Worm (Caenorhabditis elegans): ENCODE data around the gene nas-16.

The nas-16 gene

DNA sequence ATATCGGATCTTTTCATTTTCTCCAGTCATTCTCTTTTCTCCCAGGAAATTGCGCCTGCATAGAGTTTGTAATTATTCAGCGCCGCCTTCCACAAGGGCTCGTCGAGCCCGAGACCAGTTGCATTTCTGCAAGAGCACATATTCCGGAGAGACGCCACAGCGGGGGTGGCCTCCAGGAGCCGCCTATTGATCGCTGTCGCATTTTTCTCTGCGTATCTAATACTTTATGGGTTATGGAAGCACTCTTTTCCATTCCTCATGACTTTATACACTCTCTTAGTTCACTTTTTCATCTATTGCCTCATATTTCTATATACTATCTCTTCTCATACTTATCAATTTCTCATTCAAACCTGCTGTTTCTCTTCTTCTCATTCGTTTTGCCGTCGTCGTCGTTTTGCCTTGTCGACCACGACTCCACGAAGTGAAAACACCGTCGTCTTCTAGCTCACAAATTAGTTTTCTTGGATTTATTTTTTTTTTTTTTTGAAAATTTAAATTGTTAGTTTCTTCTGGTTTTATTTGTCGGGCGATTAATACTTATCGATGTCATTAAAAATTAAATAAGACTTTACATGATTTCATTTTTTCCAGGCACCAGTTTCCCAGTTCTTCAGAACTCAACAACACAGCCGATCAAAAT, 16.8 kb upstream of the nas-16 start, which contains the start of gene cnb-1 (continued):
- no peak for TF ChIP-seq unc-39 (tag; optimal IDR thresholded peaks at IDR 0.05)
- no peak for TF ChIP-seq ZK546.5 (tag; optimal IDR thresholded peaks at IDR 0.05)
- no peak for TF ChIP-seq nhr-12 (tag; optimal IDR thresholded peaks at IDR 0.05)
- peak; percentile 8 for TF ChIP-seq egl-5 (tag; optimal IDR thresholded peaks at IDR 0.05)
- no peak for TF ChIP-seq nhr-25 (tag; optimal IDR thresholded peaks at IDR 0.05)
- no peak for TF ChIP-seq lsy-12 (tag; optimal IDR thresholded peaks at IDR 0.05)
- peak; percentile 23 for TF ChIP-seq jun-1 (tag; optimal IDR thresholded peaks at IDR 0.05)
- TF ChIP-seq eor-1 (tag; optimal IDR thresholded peaks at IDR 0.05) = no peak
- peak; percentile 51 for TF ChIP-seq skn-1 (tag; optimal IDR thresholded peaks at IDR 0.05)
- no peak for TF ChIP-seq mdl-1 (tag; optimal IDR thresholded peaks at IDR 0.05)
- TF ChIP-seq aly-2 (tag; optimal IDR thresholded peaks at IDR 0.05) = no peak
- TF ChIP-seq ceh-28 (tag; optimal IDR thresholded peaks at IDR 0.05) = peak; percentile 77
- TF ChIP-seq ama-1 (optimal IDR thresholded peaks at IDR 0.05) = no peak
- TF ChIP-seq tbx-2 (tag; optimal IDR thresholded peaks at IDR 0.05) = peak; percentile 52
- no peak for TF ChIP-seq ztf-11 (tag; optimal IDR thresholded peaks at IDR 0.05)
- TF ChIP-seq nhr-43 (tag; optimal IDR thresholded peaks at IDR 0.05; ENCODE audit: poor library complexity, severe bottlenecking) = no peak
- TF ChIP-seq nhr-28 (tag; optimal IDR thresholded peaks at IDR 0.05) = no peak
- no peak for TF ChIP-seq elt-1 (tag; optimal IDR thresholded peaks at IDR 0.05)
- peak; percentile 18 for TF ChIP-seq fkh-10 (GFP tag; optimal IDR thresholded peaks at IDR 0.05)

DNA sequence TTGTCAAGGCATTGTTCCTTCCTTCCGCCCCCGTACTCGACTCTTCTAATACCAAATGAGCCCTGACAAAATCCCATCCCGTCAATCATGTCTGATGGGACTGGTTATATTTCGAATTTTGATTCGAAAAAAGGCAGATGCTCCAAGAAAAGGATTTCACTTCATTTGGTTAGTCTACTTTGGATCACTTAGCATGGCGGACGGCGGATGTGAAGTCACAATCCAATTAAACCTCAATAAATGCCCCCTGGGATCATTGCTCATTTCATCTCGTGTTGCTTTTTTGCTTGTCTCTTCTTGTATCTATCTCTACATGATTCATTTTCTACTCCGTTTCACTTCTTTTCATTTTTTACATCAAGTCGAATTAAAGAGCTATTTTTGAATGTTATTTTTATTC, 12.8 kb upstream of the nas-16 start:
- TF ChIP-seq mdl-1 (tag; optimal IDR thresholded peaks at IDR 0.05) (no peak), lin-39 (tag; optimal IDR thresholded peaks at IDR 0.05) (peak; percentile 38)

DNA sequence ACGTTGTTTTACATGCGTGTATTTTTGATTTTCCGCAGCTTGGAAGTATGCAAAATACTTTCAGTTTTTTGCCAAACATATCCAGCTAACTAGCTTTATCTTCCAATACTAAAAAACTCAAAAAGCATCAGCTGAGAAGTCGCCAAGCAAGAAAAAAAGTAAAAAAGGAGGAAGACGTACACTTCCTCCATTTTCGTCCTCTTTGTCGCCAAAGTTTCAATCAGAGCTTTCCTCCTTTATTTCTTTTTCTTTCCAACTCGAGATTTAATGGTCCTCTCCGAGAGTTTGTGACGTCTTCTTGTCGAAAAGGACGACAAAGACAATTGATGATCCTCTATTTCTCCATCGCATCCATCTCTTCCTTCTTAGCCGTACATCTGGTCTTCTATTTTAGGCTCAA, 11.5 kb upstream of the nas-16 start:
- no peak for TF ChIP-seq lin-39 (tag; optimal IDR thresholded peaks at IDR 0.05)
- no peak for TF ChIP-seq ceh-82 (tag; optimal IDR thresholded peaks at IDR 0.05)
- no peak for TF ChIP-seq nfya-1 (tag; optimal IDR thresholded peaks at IDR 0.05; ENCODE audit: insufficient read depth)
- TF ChIP-seq snpc-4 (tag; optimal IDR thresholded peaks at IDR 0.05) = no peak
- no peak for TF ChIP-seq ztf-11 (tag; optimal IDR thresholded peaks at IDR 0.05)
- TF ChIP-seq zag-1 (tag; optimal IDR thresholded peaks at IDR 0.05) = no peak
- peak; percentile 49 for TF ChIP-seq fkh-10 (GFP tag; optimal IDR thresholded peaks at IDR 0.05)

DNA sequence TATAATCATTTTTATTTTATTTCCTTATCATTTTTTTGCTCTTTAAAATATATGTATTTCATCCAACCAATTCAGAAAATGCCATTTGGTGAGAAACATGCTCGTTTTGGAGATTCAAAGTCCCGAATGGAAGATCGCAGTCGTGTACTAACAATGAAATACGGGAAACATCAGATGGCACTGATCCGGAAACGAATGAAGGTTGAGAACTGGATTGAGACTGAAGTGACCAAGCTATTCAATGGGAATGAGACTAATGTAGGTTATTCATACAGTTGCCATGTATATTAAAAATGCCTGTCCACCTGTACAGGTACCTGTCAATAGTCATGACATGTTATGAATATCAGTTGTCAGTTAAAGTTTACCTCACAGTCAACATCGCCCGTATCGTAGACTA, 9.1 kb upstream of the nas-16 start, which contains the start of gene F55C10.5:
F55C10.5 (plus strand) TSS at position 74 of the 400 bp plus-strand sequence.
- TF ChIP-seq ZK546.5 (tag; optimal IDR thresholded peaks at IDR 0.05) (no peak), nhr-237 (tag; optimal IDR thresholded peaks at IDR 0.05) (no peak), lin-39 (tag; optimal IDR thresholded peaks at IDR 0.05) (no peak), mml-1 (tag; optimal IDR thresholded peaks at IDR 0.05) (no peak), nhr-12 (tag; optimal IDR thresholded peaks at IDR 0.05) (no peak), zag-1 (tag; optimal IDR thresholded peaks at IDR 0.05) (no peak), ama-1 (optimal IDR thresholded peaks at IDR 0.05) (no peak), nhr-77 (tag; optimal IDR thresholded peaks at IDR 0.05) (no peak), nhr-43 (tag; optimal IDR thresholded peaks at IDR 0.05; ENCODE audit: poor library complexity, severe bottlenecking) (no peak), fos-1 (tag; optimal IDR thresholded peaks at IDR 0.05) (no peak), hmg-11 (tag; optimal IDR thresholded peaks at IDR 0.05) (no peak), lsy-12 (tag; optimal IDR thresholded peaks at IDR 0.05) (no peak), nhr-76 (tag; optimal IDR thresholded peaks at IDR 0.05) (no peak), nhr-28 (tag; optimal IDR thresholded peaks at IDR 0.05) (no peak), ceh-16 (tag; optimal IDR thresholded peaks at IDR 0.05) (no peak), nhr-23 (tag; optimal IDR thresholded peaks at IDR 0.05) (no peak), ztf-4 (tag; optimal IDR thresholded peaks at IDR 0.05) (no peak)

DNA sequence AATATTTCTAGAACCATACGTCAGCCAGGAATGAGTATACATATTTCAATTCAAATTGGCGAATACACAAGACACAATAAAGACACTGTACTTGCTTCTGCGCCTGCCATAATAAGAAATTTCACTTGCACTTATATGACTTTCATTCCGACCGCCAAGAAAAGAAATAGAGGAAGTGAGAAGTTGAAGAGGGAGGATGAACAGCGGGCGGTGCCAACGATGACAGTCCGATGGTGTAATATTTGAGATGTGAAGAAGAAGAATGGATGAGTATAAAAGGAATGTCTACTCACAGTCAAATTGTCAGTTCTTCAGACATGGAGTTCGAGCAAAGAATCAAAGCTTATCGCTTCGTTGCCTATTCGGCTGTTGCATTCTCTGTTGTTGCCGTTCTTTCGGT, 7.1 kb upstream of the nas-16 start, which contains the start of gene col-154:
col-154 (plus strand) TSS at position 301 of the 400 bp plus-strand sequence.
- TF ChIP-seq nhr-25 (tag; optimal IDR thresholded peaks at IDR 0.05) (peak; percentile 6), egl-27 (tag; optimal IDR thresholded peaks at IDR 0.05) (no peak), unc-62 (GFP tag; optimal IDR thresholded peaks at IDR 0.05) (no peak), ZK546.5 (tag; optimal IDR thresholded peaks at IDR 0.05) (no peak), lsy-12 (tag; optimal IDR thresholded peaks at IDR 0.05) (no peak), nhr-77 (tag; optimal IDR thresholded peaks at IDR 0.05) (no peak), pha-4 (tag; optimal IDR thresholded peaks at IDR 0.05) (no peak)
